Worm (Caenorhabditis elegans) whole organism, dauer: Measurements from ENCODE around the gene ZK418.11.

Experiments
- unc-62 ChIP-seq: sonication (generic microtip); optimal IDR thresholded peaks from 2 replicates; lab custom pipeline; 2017; ENCODE audit warnings: missing biosample characterization, missing genetic modification reagents, missing genetic modification characterization

The ZK418.11 gene

ce11 chrIII:7087180-7087579 lies 12.9 kb upstream of the ZK418.11 start:
- TF ChIP-seq unc-62 (GFP tag; lab: Kevin White, UChicago) = no peak

ce11 chrIII:7087691-7088323 lies 12.3 kb upstream of the ZK418.11 start, which contains the start of gene fubl-2:
Gene fubl-2 (minus strand): TSS chrIII:7087741.
- no peak for TF ChIP-seq unc-62 (GFP tag; lab: Kevin White, UChicago)

- TF ChIP-seq unc-62 (GFP tag; lab: Kevin White, UChicago) = no peak
Measured at ce11 chrIII:7090545-7090944, 9.5 kb upstream of the ZK418.11 start, which contains the start of gene ZK418.10. Gene ZK418.10 (minus strand): TSS chrIII:7090692.

- TF ChIP-seq unc-62 (GFP tag; lab: Kevin White, UChicago) = no peak
Measured at ce11 chrIII:7091042-7091441, 9.0 kb upstream of the ZK418.11 start, which contains the start of gene ZK418.2. Gene ZK418.2 (plus strand): TSS chrIII:7091342.

- no peak for TF ChIP-seq unc-62 (GFP tag; lab: Kevin White, UChicago)
Measured at ce11 chrIII:7095156-7095555, 4.9 kb upstream of the ZK418.11 start, which contains the start of gene nhr-9. Gene nhr-9 (plus strand): TSS chrIII:7095462.

- TF ChIP-seq unc-62 (GFP tag; lab: Kevin White, UChicago) = no peak
Measured at ce11 chrIII:7096481-7096880, 3.6 kb upstream of the ZK418.11 start.

- TF ChIP-seq unc-62 (GFP tag; lab: Kevin White, UChicago) = no peak
Measured at ce11 chrIII:7101814-7102477, 1.9 kb downstream of the ZK418.11 start.

- no peak for TF ChIP-seq unc-62 (GFP tag; lab: Kevin White, UChicago)
Measured at ce11 chrIII:7103940-7104440, 3.9 kb downstream of the ZK418.11 start, which contains the start of gene cpg-2. Gene cpg-2 (minus strand): TSS chrIII:7103990.

ce11 chrIII:7106854-7107253 lies 6.8 kb downstream of the ZK418.11 start:
- no peak for TF ChIP-seq unc-62 (GFP tag; lab: Kevin White, UChicago)

ce11 chrIII:7107965-7108364 lies 7.9 kb downstream of the ZK418.11 start, which contains the start of gene odd-1:
Gene odd-1 (plus strand): TSS chrIII:7108313.
- no peak for TF ChIP-seq unc-62 (GFP tag; lab: Kevin White, UChicago)

- no peak for TF ChIP-seq unc-62 (GFP tag; lab: Kevin White, UChicago)
Measured at ce11 chrIII:7111793-7112192, 11.7 kb downstream of the ZK418.11 start, which contains the start of gene B0280.7. Gene B0280.7 (minus strand): TSS chrIII:7111893.

ce11 chrIII:7112285-7112684 lies 12.2 kb downstream of the ZK418.11 start:
- no peak for TF ChIP-seq unc-62 (GFP tag; lab: Kevin White, UChicago)

ce11 chrIII:7114952-7115488 lies 14.9 kb downstream of the ZK418.11 start, which contains the start of gene nhr-10:
Gene nhr-10 (minus strand): TSS chrIII:7115438.
- no peak for TF ChIP-seq unc-62 (GFP tag; lab: Kevin White, UChicago)

ce11 chrIII:7116615-7117252 lies 16.6 kb downstream of the ZK418.11 start:
- TF ChIP-seq unc-62 (GFP tag; lab: Kevin White, UChicago) = no peak

ce11 chrIII:7120477-7120876 lies 20.4 kb downstream of the ZK418.11 start:
- TF ChIP-seq unc-62 (GFP tag; lab: Kevin White, UChicago) = no peak
